Worm (Caenorhabditis elegans) whole organism, L2 larva: ENCODE results near the gene F28H7.7.
A peak's percentile ranks its signal among the peaks of the same experiment; 100 is the strongest.

Experiments used
- C34F6.9 ChIP-seq: fragments of 150-350 bp; optimal IDR thresholded peaks from 2 replicates; lab custom pipeline; 2014; ENCODE audit warnings: missing biosample characterization, missing genetic modification characterization
- F13H6.1 ChIP-seq: sonication (generic microtip); optimal IDR thresholded peaks from 2 replicates; lab custom pipeline; 2016; ENCODE audit warnings: missing genetic modification characterization, missing compliant biosample characterization
- Y55F3AM.14 ChIP-seq: fragments of 200-800 bp; sonication (Bioruptor generic); optimal IDR thresholded peaks from 2 replicates; lab custom pipeline; 2018; ENCODE audit warnings: mild to moderate bottlenecking, missing genetic modification characterization, missing compliant biosample characterization
- alr-1 ChIP-seq: fragments of 150-350 bp; optimal IDR thresholded peaks from 2 replicates; lab custom pipeline; 2014; ENCODE audit warnings: missing biosample characterization, missing genetic modification characterization
- ama-1 ChIP-seq: fragments of 150-350 bp; optimal IDR thresholded peaks from 2 replicates; lab custom pipeline; 2018; ENCODE audit warnings: inconsistent platforms
- blmp-1 ChIP-seq: sonication (generic microtip); optimal IDR thresholded peaks from 2 replicates; lab custom pipeline; 2017; ENCODE audit warnings: missing genetic modification characterization, mild to moderate bottlenecking, missing compliant biosample characterization, antibody characterized with exemption, moderate library complexity; ENCODE audit not compliant: insufficient read depth
- ceh-16 ChIP-seq: fragments of 150-350 bp; optimal IDR thresholded peaks from 2 replicates; lab custom pipeline; 2014; ENCODE audit warnings: missing biosample characterization, missing genetic modification characterization
- crh-2 ChIP-seq: sonication (generic microtip); optimal IDR thresholded peaks from 2 replicates; lab custom pipeline; 2017; ENCODE audit warnings: missing biosample characterization, missing genetic modification characterization
- elt-1 ChIP-seq: fragments of 150-350 bp; optimal IDR thresholded peaks from 2 replicates; lab custom pipeline; 2014; ENCODE audit warnings: missing biosample characterization, missing genetic modification characterization
- elt-3 ChIP-seq: sonication (generic microtip); optimal IDR thresholded peaks from 2 replicates; lab custom pipeline; 2017; ENCODE audit warnings: missing biosample characterization, missing genetic modification characterization
- fos-1 ChIP-seq: fragments of 150-350 bp; optimal IDR thresholded peaks from 2 replicates; lab custom pipeline; 2014; ENCODE audit warnings: missing biosample characterization, missing genetic modification characterization
- lin-11 ChIP-seq: fragments of 150-350 bp; sonication (generic microtip); optimal IDR thresholded peaks from 2 replicates; lab custom pipeline; 2014; ENCODE audit warnings: missing biosample characterization, missing genetic modification characterization, inconsistent platforms, mixed read lengths
- mbf-1 ChIP-seq: sonication (generic microtip); optimal IDR thresholded peaks from 2 replicates; lab custom pipeline; 2017; ENCODE audit warnings: missing biosample characterization, missing genetic modification characterization
- nhr-11 ChIP-seq: fragments of 150-350 bp; optimal IDR thresholded peaks from 2 replicates; lab custom pipeline; 2014; ENCODE audit warnings: missing biosample characterization, missing genetic modification characterization
- nhr-12 ChIP-seq: fragments of 150-350 bp; optimal IDR thresholded peaks from 2 replicates; lab custom pipeline; 2014; ENCODE audit warnings: missing biosample characterization, missing genetic modification characterization
- nhr-129 ChIP-seq: fragments of 150-350 bp; optimal IDR thresholded peaks from 2 replicates; lab custom pipeline; 2014; ENCODE audit warnings: missing biosample characterization, missing genetic modification characterization
- nhr-21 ChIP-seq: fragments of 150-350 bp; optimal IDR thresholded peaks from 2 replicates; lab custom pipeline; 2014; ENCODE audit warnings: missing biosample characterization, missing genetic modification characterization
- nhr-237 ChIP-seq: fragments of 150-350 bp; optimal IDR thresholded peaks from 2 replicates; lab custom pipeline; 2014; ENCODE audit warnings: missing biosample characterization, missing genetic modification characterization
- nhr-25 ChIP-seq: fragments of 150-350 bp; sonication (generic microtip); optimal IDR thresholded peaks from 3 replicates; lab custom pipeline; 2014; ENCODE audit warnings: missing biosample characterization, missing genetic modification characterization
- skn-1 ChIP-seq: sonication (generic microtip); optimal IDR thresholded peaks from 2 replicates; lab custom pipeline; 2017; ENCODE audit warnings: missing biosample characterization, missing genetic modification characterization
- sma-3 ChIP-seq: sonication (generic microtip); optimal IDR thresholded peaks from 2 replicates; lab custom pipeline; 2016; ENCODE audit warnings: missing genetic modification reagents, missing genetic modification characterization, missing compliant biosample characterization
- unc-39 ChIP-seq: fragments of 150-350 bp; optimal IDR thresholded peaks from 2 replicates; lab custom pipeline; 2014; ENCODE audit warnings: missing biosample characterization, missing genetic modification characterization
- unc-55 ChIP-seq: fragments of 150-350 bp; sonication (generic microtip); optimal IDR thresholded peaks from 3 replicates; lab custom pipeline; 2014; ENCODE audit warnings: missing biosample characterization, missing genetic modification reagents, missing genetic modification characterization
- unc-62 ChIP-seq: fragments of 150-350 bp; optimal IDR thresholded peaks from 2 replicates; lab custom pipeline; 2014; ENCODE audit warnings: missing biosample characterization, missing genetic modification reagents, missing genetic modification characterization
- zag-1 ChIP-seq: fragments of 150-350 bp; optimal IDR thresholded peaks from 2 replicates; lab custom pipeline; 2014; ENCODE audit warnings: missing biosample characterization, missing genetic modification characterization
- ztf-1 ChIP-seq: fragments of 200-800 bp; sonication (Bioruptor generic); conservative IDR thresholded peaks from 2 replicates; pipeline ENCODE4 v1.3.6; 2022; ENCODE audit warnings: missing genetic modification characterization, missing compliant biosample characterization
- ztf-11 ChIP-seq: sonication (generic microtip); optimal IDR thresholded peaks from 2 replicates; lab custom pipeline; 2017; ENCODE audit warnings: missing biosample characterization, missing genetic modification characterization

The F28H7.7 gene

ce11 chrV:10715158-10716152 lies 38.5 kb downstream of the F28H7.7 start (continued):
- no peak for TF ChIP-seq nhr-11 (tag; lab: Kevin White, UChicago)
- TF ChIP-seq mbf-1, result no peak
- peak; percentile 43 for TF ChIP-seq unc-39 (tag; lab: Kevin White, UChicago)

DNA sequence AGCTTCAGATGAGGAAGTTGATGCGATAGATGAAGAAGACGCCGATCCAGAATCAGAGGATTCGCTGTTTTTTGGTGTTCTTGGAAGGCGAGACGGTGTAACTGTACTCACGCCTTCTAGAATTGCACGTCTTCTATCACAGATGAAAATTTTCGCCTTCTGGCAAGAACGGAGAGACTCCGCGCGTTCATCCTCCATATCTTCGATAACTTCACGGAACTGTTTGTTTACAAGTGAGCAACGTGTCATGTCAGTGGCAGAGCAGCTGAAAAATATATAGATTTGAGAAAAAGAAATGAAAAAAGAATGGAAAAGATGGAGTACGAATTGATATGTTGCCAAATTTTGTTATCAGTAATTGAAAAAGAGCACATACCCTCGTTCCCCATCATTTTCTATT lies 39.3 kb downstream of the F28H7.7 start:
- TF ChIP-seq sma-3 (GFP tag; lab: Kevin White, UChicago) (no peak), unc-62 (GFP tag; lab: Kevin White, UChicago) (no peak), nhr-25 (tag; lab: Kevin White, UChicago) (no peak), nhr-129 (tag; lab: Kevin White, UChicago) (no peak), F13H6.1 (tag; lab: Kevin White, UChicago) (no peak), Y55F3AM.14 (peak; percentile 56), nhr-12 (no peak), nhr-237 (no peak)

ce11 chrV:10713704-10714239 lies 40.2 kb downstream of the F28H7.7 start:
- TF ChIP-seq ceh-16 (tag; lab: Kevin White, UChicago) (no peak), sma-3 (GFP tag; lab: Kevin White, UChicago) (no peak), elt-3 (tag; lab: Kevin White, UChicago) (no peak)

DNA sequence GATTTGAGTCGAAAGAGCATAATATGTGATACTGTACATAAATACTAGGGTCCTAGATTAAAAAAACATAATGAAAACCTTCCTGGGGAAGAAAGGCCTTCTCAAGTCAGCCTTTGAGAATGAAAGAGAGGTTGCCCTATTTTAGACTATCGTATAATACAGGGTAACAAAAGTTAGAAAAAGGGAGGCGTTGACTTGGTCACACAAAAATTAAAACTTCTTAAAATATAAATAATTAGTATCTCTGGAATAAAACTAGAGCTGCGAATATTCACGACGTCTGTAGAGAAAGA lies 41.4 kb downstream of the F28H7.7 start:
- TF ChIP-seq nhr-12 (peak; percentile 14), zag-1 (tag; lab: Kevin White, UChicago) (peak; percentile 34), unc-55 (no peak)

DNA sequence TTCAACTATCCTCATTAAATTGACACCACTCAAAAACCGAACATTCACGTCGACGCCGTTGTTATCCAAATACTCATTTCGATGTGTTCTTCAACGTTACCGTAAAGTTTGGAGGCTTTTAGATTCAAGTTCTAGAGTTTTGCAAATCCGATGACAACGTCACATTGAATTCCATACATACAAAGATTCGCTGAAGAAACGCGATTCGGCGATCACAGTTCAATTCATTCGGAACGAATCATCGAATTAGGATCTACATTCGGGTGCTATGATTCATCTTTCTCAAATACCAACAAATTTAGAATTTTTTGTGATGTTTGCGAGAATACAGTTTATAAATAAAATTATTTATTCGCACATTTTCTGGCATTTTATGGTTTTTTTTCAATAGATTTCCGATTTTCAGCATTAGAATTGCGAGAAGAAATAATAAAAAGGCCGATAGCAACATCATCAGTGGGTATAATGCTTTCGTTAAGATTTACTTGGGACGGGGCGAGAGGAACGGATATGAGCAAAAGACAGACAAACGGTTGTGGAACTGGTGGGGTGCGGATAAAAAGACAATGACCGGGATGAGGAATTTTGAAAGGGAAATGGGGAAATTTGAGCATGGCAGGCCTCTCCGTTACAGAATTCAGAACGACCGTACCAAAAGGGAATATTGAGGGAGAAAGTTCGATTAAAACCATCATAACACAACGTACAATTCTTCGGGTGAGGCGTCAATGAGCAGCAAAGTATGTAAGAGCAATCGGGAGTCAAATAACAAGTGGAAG lies 41.9 kb downstream of the F28H7.7 start:
- TF ChIP-seq alr-1 (tag; lab: Kevin White, UChicago) (no peak), elt-1 (tag; lab: Kevin White, UChicago) (no peak), Y55F3AM.14 (peak; percentile 66), ztf-11 (no peak), ama-1 (lab: Kevin White, UChicago) (peak; percentile 81), nhr-21 (peak; percentile 36), sma-3 (GFP tag; lab: Kevin White, UChicago) (peak; percentile 42), skn-1 (tag; lab: Kevin White, UChicago) (no peak), nhr-25 (tag; lab: Kevin White, UChicago) (peak; percentile 30), elt-3 (tag; lab: Kevin White, UChicago) (no peak), C34F6.9 (tag; lab: Kevin White, UChicago) (no peak), ztf-1 (GFP tag; lab: Robert Waterston, UW) (0 out of 2 replicates have a peak, but pooled peaks have one; percentile 21)

ce11 chrV:10711004-10711403 lies 42.9 kb downstream of the F28H7.7 start:
- no peak for TF ChIP-seq C34F6.9 (tag; lab: Kevin White, UChicago)
- TF ChIP-seq blmp-1 (tag; lab: Kevin White, UChicago), result no peak
- TF ChIP-seq lin-11, result no peak
- peak; percentile 20 for TF ChIP-seq fos-1
- TF ChIP-seq zag-1 (tag; lab: Kevin White, UChicago), result no peak
- TF ChIP-seq unc-62 (GFP tag; lab: Kevin White, UChicago), result no peak
- TF ChIP-seq, all 48 proteins: peak for 1

- TF ChIP-seq crh-2 (no peak), nhr-129 (tag; lab: Kevin White, UChicago) (peak; percentile 85)
Observed at ce11 chrV:10709385-10709784, 44.6 kb downstream of the F28H7.7 start.
